Worm (Caenorhabditis elegans) whole organism, L4/young adult: ENCODE results near the gene F10G7.9.

Experiments used
- W03F9.2 ChIP-seq: fragments of 150-350 bp; optimal IDR thresholded peaks from 2 replicates; lab custom pipeline; 2014; ENCODE audit warnings: missing biosample characterization, missing genetic modification characterization
- dao-5 ChIP-seq: sonication (generic microtip); optimal IDR thresholded peaks from 2 replicates; lab custom pipeline; 2016; ENCODE audit warnings: missing genotype, missing genetic modification characterization, moderate library complexity, missing compliant biosample characterization
- him-1 ChIP-seq: sonication (generic microtip); optimal IDR thresholded peaks from 2 replicates; lab custom pipeline; 2016; ENCODE audit warnings: missing genotype, missing genetic modification reagents, missing genetic modification characterization, missing compliant biosample characterization

F10G7.9 gene

DNA sequence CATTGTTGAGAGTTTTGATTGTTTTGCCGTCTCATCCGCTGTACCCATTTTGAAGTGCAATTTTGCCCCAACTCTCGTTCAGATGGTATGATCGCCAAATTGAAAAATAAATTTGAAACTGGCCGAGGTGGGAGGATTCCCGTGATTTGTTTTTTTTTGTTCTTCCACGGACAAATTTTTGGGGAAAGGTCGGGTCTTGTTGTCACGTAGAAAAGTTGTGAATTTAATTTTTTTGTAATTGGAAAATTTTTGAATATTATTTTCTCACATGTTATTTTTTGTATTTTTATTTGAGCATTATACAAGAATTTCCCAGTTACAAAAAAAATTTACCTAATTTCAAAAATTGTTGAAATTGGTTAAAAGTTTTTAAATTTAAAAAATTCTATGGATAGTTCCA is 34.6 kb downstream of the F10G7.9 start, which contains the start of gene T05A7.6:
Gene T05A7.6, minus strand, starts transcription at position 101 of the 400 bp plus-strand sequence.
- TF ChIP-seq him-1 (tag; lab: Kevin White, UChicago) (no peak), W03F9.2 (tag; lab: Kevin White, UChicago) (no peak), dao-5 (tag; lab: Kevin White, UChicago) (no peak)

DNA sequence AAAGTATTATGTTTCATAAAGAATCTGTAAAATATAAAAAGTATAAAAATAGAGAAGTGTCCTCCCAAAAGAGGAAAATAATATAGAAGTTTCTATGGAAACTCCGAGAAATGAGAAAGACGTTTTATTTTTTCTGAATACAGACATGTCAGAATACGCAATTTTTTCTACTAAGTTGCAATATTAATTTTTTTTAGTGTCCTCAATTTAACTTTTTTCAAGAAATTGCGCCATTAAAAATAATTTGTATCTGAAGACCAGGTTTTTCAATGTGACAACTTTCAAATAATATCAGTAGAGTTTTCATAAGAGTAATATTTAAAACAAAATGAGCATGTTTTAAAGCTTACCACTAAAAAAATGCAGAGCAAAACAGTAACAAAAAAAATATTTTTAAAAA is 38.7 kb downstream of the F10G7.9 start, which contains the start of gene fut-5:
Gene fut-5, minus strand, starts transcription at position 101 of the 400 bp plus-strand sequence.
- TF ChIP-seq him-1 (tag; lab: Kevin White, UChicago), result no peak
- no peak for TF ChIP-seq dao-5 (tag; lab: Kevin White, UChicago)
- TF ChIP-seq W03F9.2 (tag; lab: Kevin White, UChicago), result no peak

DNA sequence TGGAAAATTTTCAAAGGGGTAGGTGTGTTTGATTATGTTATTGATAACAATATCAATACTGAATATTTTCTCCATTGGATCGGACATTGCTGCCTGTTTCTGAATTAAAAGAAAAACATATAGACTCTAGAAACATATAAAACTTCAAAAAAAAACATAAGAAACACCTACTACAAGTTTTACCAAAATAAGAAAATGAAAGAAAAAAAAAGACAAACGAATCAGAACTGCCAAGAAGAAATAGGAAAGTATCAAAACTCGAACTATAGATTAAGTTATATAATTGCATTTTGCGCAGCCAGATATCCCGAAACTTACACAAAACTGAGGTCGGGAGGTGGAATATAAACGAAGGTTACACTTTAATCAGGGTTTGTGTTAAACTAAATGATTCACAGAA is 40.9 kb downstream of the F10G7.9 start, which contains the start of gene T05A7.11:
Gene T05A7.11, minus strand, starts transcription at position 101 of the 400 bp plus-strand sequence.
- no peak for TF ChIP-seq W03F9.2 (tag; lab: Kevin White, UChicago)
- TF ChIP-seq him-1 (tag; lab: Kevin White, UChicago), result no peak
- TF ChIP-seq dao-5 (tag; lab: Kevin White, UChicago), result no peak

DNA sequence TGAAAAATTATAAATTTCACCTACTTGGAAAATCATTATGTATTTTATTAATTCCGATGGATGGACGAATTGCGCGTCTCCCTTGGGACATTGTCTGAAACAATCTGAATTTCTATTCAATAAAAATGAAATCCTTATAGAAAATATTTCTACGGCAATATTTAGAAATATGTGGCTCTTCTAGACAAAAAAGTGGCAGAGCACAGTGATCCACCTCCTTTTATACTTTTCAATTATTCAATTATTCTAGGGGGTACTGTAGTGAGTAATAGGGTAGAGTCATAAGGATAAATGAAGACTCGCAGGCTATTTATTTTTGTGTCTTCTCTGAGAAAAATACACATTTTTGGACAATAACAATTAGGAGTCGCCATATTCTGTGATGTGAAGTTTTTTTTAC is 43.1 kb downstream of the F10G7.9 start, which contains the start of gene T05A7.12:
Gene T05A7.12, minus strand, starts transcription at position 101 of the 400 bp plus-strand sequence.
- TF ChIP-seq dao-5 (tag; lab: Kevin White, UChicago) (no peak), W03F9.2 (tag; lab: Kevin White, UChicago) (no peak), him-1 (tag; lab: Kevin White, UChicago) (no peak)

DNA sequence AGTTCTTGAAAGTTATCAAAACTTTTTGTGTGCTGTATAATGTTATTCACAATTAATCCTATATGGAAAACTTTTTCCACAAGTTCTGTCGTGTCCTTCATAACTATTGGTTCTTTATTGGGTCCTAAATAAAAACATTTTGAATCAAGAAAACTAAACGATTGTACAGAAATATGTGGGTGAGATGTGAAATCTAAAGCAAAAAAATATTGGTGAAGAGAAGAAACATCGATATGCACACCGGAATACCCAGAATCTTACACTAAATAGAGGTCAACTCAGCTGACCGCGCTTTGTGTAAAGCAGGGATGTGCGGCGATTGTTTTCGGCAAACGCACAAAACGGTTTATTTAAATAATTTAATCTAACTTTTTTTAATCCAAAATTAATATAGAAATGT is 45.0 kb downstream of the F10G7.9 start, which contains the start of gene T05A7.13:
Gene T05A7.13, minus strand, starts transcription at position 101 of the 400 bp plus-strand sequence.
- TF ChIP-seq him-1 (tag; lab: Kevin White, UChicago), result no peak
- no peak for TF ChIP-seq W03F9.2 (tag; lab: Kevin White, UChicago)
- no peak for TF ChIP-seq dao-5 (tag; lab: Kevin White, UChicago)

DNA sequence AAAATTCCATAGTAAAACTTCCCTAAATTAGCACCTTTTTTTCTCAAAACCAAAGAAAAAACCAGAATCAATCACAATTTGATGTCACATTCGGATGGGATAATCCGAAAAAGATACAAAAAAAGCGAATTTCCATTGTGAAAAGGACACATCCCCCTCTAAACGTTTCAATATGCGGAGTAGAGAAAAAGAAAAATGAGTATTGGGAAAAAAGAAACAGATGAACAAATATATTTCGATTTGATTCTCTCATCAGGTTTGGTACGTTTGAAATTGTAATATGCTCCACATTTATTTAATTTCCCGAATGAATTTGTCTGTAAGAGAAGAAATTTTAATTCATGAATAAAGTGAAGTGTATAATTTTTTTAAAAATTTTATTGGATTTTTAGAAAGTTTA is 48.0 kb downstream of the F10G7.9 start:
- TF ChIP-seq dao-5 (tag; lab: Kevin White, UChicago), result no peak
- TF ChIP-seq W03F9.2 (tag; lab: Kevin White, UChicago), result no peak
- TF ChIP-seq him-1 (tag; lab: Kevin White, UChicago), result no peak

DNA sequence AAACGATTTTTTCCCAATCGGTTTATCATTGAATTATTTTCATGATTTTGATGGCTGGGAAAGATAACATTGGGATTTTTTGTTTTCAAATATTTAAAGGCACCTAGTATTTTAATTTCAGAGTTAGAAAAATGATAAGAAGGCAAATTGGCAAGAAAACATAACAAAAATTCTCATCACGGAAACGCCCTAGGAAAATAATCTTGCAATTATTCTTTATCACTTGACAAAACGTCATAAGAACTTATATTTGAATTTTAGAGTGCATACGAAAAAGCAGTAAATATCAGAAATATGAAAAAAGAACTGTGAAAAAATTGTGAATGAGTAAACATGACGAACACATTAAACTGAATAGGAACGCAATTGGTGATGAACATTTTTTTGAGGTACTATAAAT is 48.9 kb downstream of the F10G7.9 start:
- no peak for TF ChIP-seq him-1 (tag; lab: Kevin White, UChicago)
- no peak for TF ChIP-seq dao-5 (tag; lab: Kevin White, UChicago)
- TF ChIP-seq W03F9.2 (tag; lab: Kevin White, UChicago), result no peak

DNA sequence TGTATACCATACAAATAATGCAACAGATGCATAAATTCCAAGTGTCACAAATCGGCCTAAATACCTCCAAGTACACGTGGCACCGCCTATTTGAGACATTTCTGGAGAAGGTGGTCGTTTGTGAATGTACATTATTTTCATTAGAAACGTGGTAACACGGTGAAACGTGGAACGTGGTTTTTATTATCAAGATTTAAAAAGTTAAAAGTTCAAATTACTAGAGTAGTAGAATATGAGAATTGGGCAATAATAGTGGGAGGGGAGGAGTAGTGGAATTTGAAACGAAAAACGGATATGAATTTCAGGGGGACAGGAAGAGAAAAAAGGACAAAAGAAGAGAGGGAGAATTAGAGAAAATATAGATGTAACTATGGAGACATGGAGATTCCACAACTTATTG is 50.5 kb downstream of the F10G7.9 start, which contains the start of gene fut-6:
Gene fut-6, minus strand, starts transcription at position 101 of the 400 bp plus-strand sequence.
- no peak for TF ChIP-seq dao-5 (tag; lab: Kevin White, UChicago)
- no peak for TF ChIP-seq W03F9.2 (tag; lab: Kevin White, UChicago)
- TF ChIP-seq him-1 (tag; lab: Kevin White, UChicago), result no peak
